Fruit fly (Drosophila melanogaster) whole organism, embryonic: ENCODE data around the gene Pax.

Experiments used
- Aef1 ChIP-seq: fragments of 200-800 bp; sonication (Bioruptor generic); IDR thresholded peaks from 3 replicates; pipeline ENCODE4 v1.3.6; 2022; ENCODE audit warnings: missing biosample characterization, missing genetic modification characterization
- Atf-2 ChIP-seq: fragments of 200-800 bp; sonication (Bioruptor generic); optimal IDR thresholded peaks from 2 replicates; lab custom pipeline; 2016; ENCODE audit warnings: missing biosample characterization, missing genetic modification characterization
- Blimp-1 ChIP-seq: fragments of 200-800 bp; sonication (Bioruptor generic); optimal IDR thresholded peaks from 3 replicates; lab custom pipeline; 2018; ENCODE audit warnings: missing biosample characterization, missing genetic modification characterization, mild to moderate bottlenecking, moderate library complexity, missing genetic modification reagents
- CG10321 ChIP-seq: fragments of 200-800 bp; sonication (Bioruptor generic); IDR thresholded peaks from 2 replicates; pipeline ENCODE4 v1.3.6; 2022; ENCODE audit warnings: missing biosample characterization, missing genetic modification characterization
- CG10979 ChIP-seq: fragments of 200-800 bp; sonication (Bioruptor generic); optimal IDR thresholded peaks from 2 replicates; lab custom pipeline; 2018; ENCODE audit warnings: missing biosample characterization, mild to moderate bottlenecking, missing genetic modification characterization, moderate library complexity
- CG11504 ChIP-seq: fragments of 200-800 bp; sonication (Bioruptor generic); optimal IDR thresholded peaks from 3 replicates; lab custom pipeline; 2019; ENCODE audit warnings: missing biosample characterization, mild to moderate bottlenecking, missing genetic modification characterization, moderate library complexity
- CG11695 ChIP-seq: fragments of 200-800 bp; sonication (Bioruptor generic); IDR thresholded peaks from 3 replicates; pipeline ENCODE4 v1.3.6; 2022; ENCODE audit warnings: missing biosample characterization, missing genetic modification characterization
- CG11696 ChIP-seq: fragments of 200-800 bp; sonication (Bioruptor generic); IDR thresholded peaks from 2 replicates; pipeline ENCODE4 v1.3.6; 2022; ENCODE audit warnings: missing biosample characterization, missing genetic modification characterization
- CG12391 ChIP-seq: fragments of 200-800 bp; sonication (Bioruptor generic); optimal IDR thresholded peaks from 3 replicates; lab custom pipeline; 2018; ENCODE audit warnings: missing biosample characterization, mild to moderate bottlenecking, missing genetic modification characterization, moderate library complexity
- CG13424 ChIP-seq: fragments of 200-800 bp; sonication (Bioruptor generic); optimal IDR thresholded peaks from 2 replicates; lab custom pipeline; 2019; ENCODE audit warnings: missing biosample characterization, mild to moderate bottlenecking, missing genetic modification characterization, moderate library complexity
- CG2129 ChIP-seq: fragments of 200-800 bp; sonication (Bioruptor generic); IDR thresholded peaks from 2 replicates; pipeline ENCODE4 v1.3.6; 2022; ENCODE audit warnings: missing biosample characterization, missing genetic modification characterization; ENCODE audit not compliant: partially characterized antibody
- CG2712 ChIP-seq: fragments of 200-800 bp; optimal IDR thresholded peaks from 3 replicates; lab custom pipeline; 2019; ENCODE audit warnings: missing biosample characterization, mild to moderate bottlenecking, missing genetic modification characterization, moderate library complexity
- CG30020 ChIP-seq: fragments of 200-800 bp; optimal IDR thresholded peaks from 2 replicates; lab custom pipeline; 2019; ENCODE audit warnings: missing biosample characterization, mild to moderate bottlenecking, missing genetic modification characterization, moderate library complexity
- CG34376 ChIP-seq: fragments of 200-800 bp; sonication (Bioruptor generic); optimal IDR thresholded peaks from 2 replicates; lab custom pipeline; 2018; ENCODE audit warnings: missing biosample characterization, mild to moderate bottlenecking, missing genetic modification characterization
- CG8944 ChIP-seq: fragments of 200-800 bp; sonication (Bioruptor generic); optimal IDR thresholded peaks from 3 replicates; lab custom pipeline; 2016; ENCODE audit warnings: missing biosample characterization, missing genetic modification characterization
- CG9727 ChIP-seq: fragments of 200-800 bp; sonication (Bioruptor generic); optimal IDR thresholded peaks from 3 replicates; lab custom pipeline; 2017; ENCODE audit warnings: missing biosample characterization, mild to moderate bottlenecking, missing genetic modification characterization
- D19A ChIP-seq: fragments of 200-800 bp; optimal IDR thresholded peaks from 3 replicates; lab custom pipeline; 2019; ENCODE audit warnings: missing biosample characterization, mild to moderate bottlenecking, missing genetic modification characterization, moderate library complexity
- Eip74EF ChIP-seq, 2 experiments: fragments of 200-800 bp in 1 of 2; fragments of >200 bp in 1 of 2; sonication (Bioruptor generic) in 1 of 2; optimal IDR thresholded peaks; 2 replicates each; lab custom pipeline; 2017 to 2019; ENCODE audit warnings: missing biosample characterization in 2 of 2, missing genetic modification characterization in 2 of 2, mild to moderate bottlenecking in 1 of 2, moderate library complexity in 1 of 2
- GATAe ChIP-seq: fragments of 200-800 bp; sonication (Bioruptor generic); conservative IDR thresholded peaks from 2 replicates; pipeline ENCODE4 v1.3.6; 2022; ENCODE audit warnings: missing biosample characterization, missing genetic modification characterization
- Gsc ChIP-seq: fragments of 200-800 bp; sonication (Bioruptor generic); IDR thresholded peaks from 2 replicates; pipeline ENCODE4 v1.3.6; 2022; ENCODE audit warnings: missing biosample characterization, missing genetic modification characterization
- HLH4C ChIP-seq: fragments of 200-800 bp; sonication (Bioruptor generic); IDR thresholded peaks from 3 replicates; pipeline ENCODE4 v1.3.6; 2022; ENCODE audit warnings: missing biosample characterization, missing genetic modification characterization; ENCODE audit not compliant: partially characterized antibody
- HmgZ ChIP-seq: fragments of 200-800 bp; sonication (Bioruptor generic); optimal IDR thresholded peaks from 2 replicates; lab custom pipeline; 2018; ENCODE audit warnings: missing biosample characterization, mild to moderate bottlenecking, missing genetic modification characterization
- Spps ChIP-seq: fragments of 200-800 bp; sonication (Bioruptor generic); optimal IDR thresholded peaks from 2 replicates; lab custom pipeline; 2018; ENCODE audit warnings: missing biosample characterization, mild to moderate bottlenecking, missing genetic modification characterization
- Ssrp ChIP-seq: fragments of 200-800 bp; sonication (Bioruptor generic); optimal IDR thresholded peaks from 2 replicates; lab custom pipeline; 2018; ENCODE audit warnings: missing biosample characterization, mild to moderate bottlenecking, missing genetic modification characterization, moderate library complexity
- da ChIP-seq: fragments of 200-800 bp; sonication (Bioruptor generic); optimal IDR thresholded peaks from 2 replicates; lab custom pipeline; 2016; ENCODE audit warnings: missing biosample characterization, missing genetic modification characterization
- gem ChIP-seq: fragments of 200-800 bp; sonication (Bioruptor generic); optimal IDR thresholded peaks from 2 replicates; lab custom pipeline; 2019; ENCODE audit warnings: missing biosample characterization, mild to moderate bottlenecking, missing genetic modification characterization, moderate library complexity
- lola ChIP-seq, 3 experiments: fragments of >200 bp in 2 of 3; fragments of 200-800 bp in 1 of 3; sonication (Bioruptor generic) in 1 of 3; optimal IDR thresholded peaks; 2 replicates each; lab custom pipeline; 2017 to 2019; ENCODE audit warnings: missing biosample characterization in 3 of 3, missing genetic modification characterization in 3 of 3, mild to moderate bottlenecking in 1 of 3, moderate library complexity in 1 of 3
- nerfin-2 ChIP-seq: fragments of 200-800 bp; sonication (Bioruptor generic); IDR thresholded peaks from 2 replicates; pipeline ENCODE4 v1.3.6; 2022; ENCODE audit warnings: missing biosample characterization, missing genetic modification characterization; ENCODE audit not compliant: partially characterized antibody
- nmo ChIP-seq: fragments of 200-800 bp; sonication (Bioruptor generic); optimal IDR thresholded peaks from 2 replicates; lab custom pipeline; 2018; ENCODE audit warnings: missing biosample characterization, mild to moderate bottlenecking, missing genetic modification characterization, moderate library complexity
- nom ChIP-seq: fragments of 200-800 bp; sonication (Bioruptor generic); optimal IDR thresholded peaks from 2 replicates; lab custom pipeline; 2017; ENCODE audit warnings: missing biosample characterization, missing genetic modification characterization, mild to moderate bottlenecking, moderate library complexity, missing genetic modification reagents
- onecut ChIP-seq: fragments of 200-800 bp; sonication (Bioruptor generic); IDR thresholded peaks from 2 replicates; pipeline ENCODE4 v1.3.6; 2022; ENCODE audit warnings: missing biosample characterization, missing genetic modification characterization
- phol ChIP-seq: fragments of 200-800 bp; sonication (Bioruptor generic); optimal IDR thresholded peaks from 3 replicates; lab custom pipeline; 2018; ENCODE audit warnings: missing biosample characterization, mild to moderate bottlenecking, missing genetic modification characterization, moderate library complexity
- prd ChIP-seq, 3 experiments: fragments of >200 bp in 2 of 3; fragments of 200-800 bp in 1 of 3; sonication (Bioruptor generic) in 1 of 3; optimal IDR thresholded peaks in 2 of 3; IDR thresholded peaks in 1 of 3; 2 replicates in 2 of 3; 3 replicates in 1 of 3; pipeline versions ENCODE4 v1.3.6 to Lab custom; 2017 to 2022; ENCODE audit warnings: missing biosample characterization in 1 of 3, missing genetic modification characterization in 1 of 3
- pum ChIP-seq: fragments of 200-800 bp; sonication (Bioruptor generic); optimal IDR thresholded peaks from 2 replicates; lab custom pipeline; 2016; ENCODE audit warnings: missing biosample characterization, missing genetic modification characterization
- repo ChIP-seq: fragments of 200-800 bp; sonication (Bioruptor generic); optimal IDR thresholded peaks from 2 replicates; lab custom pipeline; 2016; ENCODE audit warnings: missing biosample characterization, missing genetic modification characterization
- schlank ChIP-seq: fragments of 200-800 bp; sonication (Bioruptor generic); optimal IDR thresholded peaks from 2 replicates; lab custom pipeline; 2018; ENCODE audit warnings: missing biosample characterization, mild to moderate bottlenecking, missing genetic modification characterization
- slou ChIP-seq: fragments of 200-800 bp; sonication (Bioruptor generic); optimal IDR thresholded peaks from 3 replicates; lab custom pipeline; 2016; ENCODE audit warnings: missing biosample characterization, missing genetic modification characterization
- sqz ChIP-seq: fragments of 200-800 bp; sonication (Bioruptor generic); optimal IDR thresholded peaks from 3 replicates; lab custom pipeline; 2018; ENCODE audit warnings: missing biosample characterization, mild to moderate bottlenecking, missing genetic modification characterization
- tin ChIP-seq: fragments of 200-800 bp; sonication (Bioruptor generic); optimal IDR thresholded peaks from 3 replicates; lab custom pipeline; 2016; ENCODE audit warnings: missing biosample characterization, missing genetic modification characterization
- tio ChIP-seq: fragments of 200-800 bp; sonication (Bioruptor generic); optimal IDR thresholded peaks from 2 replicates; lab custom pipeline; 2017; ENCODE audit warnings: missing biosample characterization, missing genetic modification characterization, inconsistent platforms
- zfh2 ChIP-seq: fragments of 200-800 bp; sonication (Bioruptor generic); optimal IDR thresholded peaks from 2 replicates; lab custom pipeline; 2016; ENCODE audit warnings: missing biosample characterization, missing genetic modification characterization

Pax gene

DNA sequence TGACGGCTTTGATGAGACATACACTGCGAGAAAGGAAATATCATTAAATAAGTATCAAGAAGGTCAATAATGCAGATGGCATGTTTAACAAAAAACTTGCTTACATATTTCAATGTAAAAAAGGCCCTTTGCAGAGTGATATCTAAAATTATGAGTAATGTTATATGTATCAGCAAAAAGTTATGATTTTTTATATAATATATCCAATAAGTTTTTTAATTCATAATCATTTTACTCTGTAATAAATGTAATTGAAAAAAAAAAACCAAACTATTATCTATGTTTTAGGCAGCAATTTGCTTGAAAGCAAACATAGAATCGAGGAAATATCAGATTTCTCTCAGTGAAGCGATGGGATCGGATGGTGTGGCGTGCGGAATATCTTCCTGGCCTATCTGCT, 43.4 kb upstream of the Pax start (continued):
- TF ChIP-seq HLH4C (GFP tag; lab: Robert Waterston, UW), result no peak
- no peak for TF ChIP-seq schlank (tag; lab: Kevin White, UChicago)
- TF ChIP-seq CG11695 (GFP tag; lab: Robert Waterston, UW), result no peak
- peak; percentile 54 for TF ChIP-seq CG10979
- no peak for TF ChIP-seq prd (optimal IDR thresholded peaks at IDR 0.05; lab: Kevin White, UChicago)
- TF ChIP-seq prd (GFP tag; IDR thresholded peaks at IDR 0.05; lab: Robert Waterston, UW), result no peak
- no peak for TF ChIP-seq CG11696
- TF ChIP-seq Eip74EF (GFP tag; optimal IDR thresholded peaks at IDR 0.05; lab: Kevin White, UChicago), result no peak
- TF ChIP-seq lola (GFP tag; optimal IDR thresholded peaks at IDR 0.05; lab: Kevin White, UChicago), result peak in 1 of 3 experiments; percentile 48
- no peak for TF ChIP-seq pum (GFP tag; lab: Kevin White, UChicago)
- peak; percentile 7 for TF ChIP-seq D19A (tag; lab: Kevin White, UChicago)
- TF ChIP-seq onecut, result no peak
- no peak for TF ChIP-seq CG8944
- peak; percentile 36 for TF ChIP-seq CG9727
- TF ChIP-seq da, result no peak
- TF ChIP-seq tin (GFP tag; lab: Kevin White, UChicago), result no peak
- no peak for TF ChIP-seq nerfin-2 (GFP tag; lab: Robert Waterston, UW)
- TF ChIP-seq Aef1, result no peak
- TF ChIP-seq slou (GFP tag; lab: Kevin White, UChicago), result no peak
- no peak for TF ChIP-seq repo (GFP tag; lab: Kevin White, UChicago)
- TF ChIP-seq nmo (GFP tag; lab: Kevin White, UChicago), result peak; percentile 30
- no peak for TF ChIP-seq CG2129 (GFP tag; lab: Robert Waterston, UW)
- no peak for TF ChIP-seq Atf-2
- peak; percentile 7 for TF ChIP-seq Blimp-1 (GFP tag; lab: Kevin White, UChicago)
- no peak for TF ChIP-seq HmgZ (tag; lab: Kevin White, UChicago)
- peak; percentile 2 for TF ChIP-seq Ssrp (tag; lab: Kevin White, UChicago)
- TF ChIP-seq sqz (GFP tag; lab: Kevin White, UChicago), result no peak
- TF ChIP-seq zfh2 (GFP tag; lab: Kevin White, UChicago), result no peak
- TF ChIP-seq nom (GFP tag; lab: Kevin White, UChicago), result no peak
- TF ChIP-seq phol (tag; lab: Kevin White, UChicago), result peak; percentile 34
- TF ChIP-seq Spps (tag; lab: Kevin White, UChicago), result no peak
- no peak for TF ChIP-seq tio (GFP tag; lab: Kevin White, UChicago)
- no peak for TF ChIP-seq Gsc (GFP tag; lab: Robert Waterston, UW)
- peak; percentile 54 for TF ChIP-seq CG11504 (tag; lab: Kevin White, UChicago)
- no peak for TF ChIP-seq CG34376
- TF ChIP-seq gem (tag; lab: Kevin White, UChicago), result peak; percentile 41
- TF ChIP-seq CG30020, result no peak
- TF ChIP-seq CG13424, result no peak
- TF ChIP-seq GATAe (GFP tag; lab: Robert Waterston, UW), result no peak
- TF ChIP-seq CG10321 (GFP tag; lab: Robert Waterston, UW), result no peak
- peak; percentile 43 for TF ChIP-seq CG2712 (tag; lab: Kevin White, UChicago)
- peak; percentile 1 for TF ChIP-seq CG12391 (tag; lab: Kevin White, UChicago)
